Worm (Caenorhabditis elegans): ENCODE data around the gene srw-19.

DNA sequence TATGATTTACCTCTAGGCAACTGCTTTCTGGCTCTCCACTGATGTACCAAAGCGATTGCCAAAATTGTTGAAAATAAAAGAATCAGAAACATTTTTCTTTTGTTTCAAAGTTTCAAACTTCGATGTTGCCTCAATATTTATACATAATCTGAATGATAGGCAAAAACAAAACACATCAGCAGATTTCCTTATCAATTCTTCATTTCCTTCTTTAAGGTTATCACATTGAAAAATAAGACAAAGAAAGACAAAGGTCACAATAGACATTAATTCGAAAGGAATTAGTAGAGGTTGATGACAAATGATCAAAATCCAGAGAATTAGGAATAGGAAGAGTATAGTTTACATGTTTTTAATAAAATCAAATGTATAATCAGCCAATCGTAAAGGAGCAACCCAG, 9.8 kb upstream of the srw-19 start, which contains the start of gene cyp-34A2:
- TF ChIP-seq mdl-1 (tag; optimal IDR thresholded peaks at IDR 0.05) (no peak), zag-1 (tag; optimal IDR thresholded peaks at IDR 0.05) (no peak), ztf-11 (tag; optimal IDR thresholded peaks at IDR 0.05) (no peak), ama-1 (optimal IDR thresholded peaks at IDR 0.05) (no peak), elt-2 (tag; optimal IDR thresholded peaks at IDR 0.05) (no peak), nhr-77 (tag; optimal IDR thresholded peaks at IDR 0.05) (no peak), snpc-4 (tag; optimal IDR thresholded peaks at IDR 0.05) (no peak), elt-3 (tag; optimal IDR thresholded peaks at IDR 0.05) (no peak), unc-62 (GFP tag; optimal IDR thresholded peaks at IDR 0.05) (no peak), dpl-1 (GFP tag; optimal IDR thresholded peaks at IDR 0.05) (no peak)

Data from whole organism, L1 larva.